Worm (Caenorhabditis elegans) whole organism, young adult: ENCODE data around the gene nhx-3.
"Not testable (repeated sequence)": the region's sequence is repeated elsewhere in the genome, so short reads cannot be mapped to it uniquely, and the experiment has no call there.

Source experiments
- B0019.2 ChIP-seq: fragments of 200-800 bp; sonication (Bioruptor generic); conservative IDR thresholded peaks from 2 replicates; pipeline ENCODE4 v1.3.6; 2022; ENCODE audit warnings: missing genetic modification reagents, missing genetic modification characterization, missing compliant biosample characterization
- B0035.1 ChIP-seq: sonication (generic microtip); optimal IDR thresholded peaks from 2 replicates; lab custom pipeline; 2016; ENCODE audit warnings: missing genetic modification characterization, mild to moderate bottlenecking, missing compliant biosample characterization, missing genotype, missing genetic modification reagents
- B0336.3 ChIP-seq: fragments of 200-800 bp; sonication (Bioruptor generic); IDR thresholded peaks from 2 replicates; pipeline ENCODE4 v1.3.6; 2022; ENCODE audit warnings: missing genetic modification characterization, missing compliant biosample characterization
- C17E4.6 ChIP-seq: fragments of 200-800 bp; sonication (Bioruptor generic); IDR thresholded peaks from 2 replicates; pipeline ENCODE4 v1.3.6; 2022; ENCODE audit warnings: missing genetic modification reagents, missing genetic modification characterization, missing compliant biosample characterization
- D2030.7 ChIP-seq: fragments of 200-800 bp; sonication (Bioruptor generic); IDR thresholded peaks from 2 replicates; pipeline ENCODE4 v1.3.6; 2022; ENCODE audit warnings: missing genetic modification reagents, missing genetic modification characterization, missing compliant biosample characterization
- F39B2.1 ChIP-seq: fragments of 200-800 bp; sonication (Bioruptor generic); IDR thresholded peaks from 2 replicates; pipeline ENCODE4 v1.3.6; 2022; ENCODE audit warnings: missing genetic modification reagents, missing genetic modification characterization, missing compliant biosample characterization
- F52B5.7 ChIP-seq: sonication (generic microtip); optimal IDR thresholded peaks from 2 replicates; lab custom pipeline; 2016; ENCODE audit warnings: mild to moderate bottlenecking, missing genetic modification characterization, missing compliant biosample characterization
- F55B11.4 ChIP-seq: sonication (generic microtip); optimal IDR thresholded peaks from 2 replicates; lab custom pipeline; 2016; ENCODE audit warnings: missing compliant biosample characterization, missing genetic modification characterization, borderline replicate concordance; ENCODE audit not compliant: insufficient read depth
- K11D2.4 ChIP-seq: fragments of 200-800 bp; sonication (Bioruptor generic); IDR thresholded peaks from 2 replicates; pipeline ENCODE4 v1.3.6; 2022; ENCODE audit warnings: missing genetic modification reagents, missing genetic modification characterization, missing compliant biosample characterization
- K12H6.12 ChIP-seq: fragments of 200-800 bp; sonication (Bioruptor generic); optimal IDR thresholded peaks from 2 replicates; lab custom pipeline; 2018; ENCODE audit warnings: mild to moderate bottlenecking, missing genetic modification characterization, missing compliant biosample characterization
- Y53G8AR.9 ChIP-seq: fragments of 200-800 bp; sonication (Bioruptor generic); conservative IDR thresholded peaks from 2 replicates; pipeline ENCODE4 v1.3.6; 2022; ENCODE audit warnings: missing genetic modification reagents, missing genetic modification characterization, missing compliant biosample characterization
- Y56A3A.18 ChIP-seq: fragments of 200-800 bp; sonication (Bioruptor generic); IDR thresholded peaks from 2 replicates; pipeline ENCODE4 v1.3.6; 2022; ENCODE audit warnings: missing genetic modification reagents, missing genetic modification characterization, missing compliant biosample characterization
- Y79H2A.3 ChIP-seq: fragments of 200-800 bp; sonication (Bioruptor generic); conservative IDR thresholded peaks from 2 replicates; pipeline ENCODE4 v1.3.6; 2022; ENCODE audit warnings: missing genetic modification reagents, missing genetic modification characterization, missing compliant biosample characterization
- ama-1 ChIP-seq, 3 experiments: fragments of 150-350 bp in 1 of 3; sonication (generic microtip) in 2 of 3; optimal IDR thresholded peaks; 2 replicates each; lab custom pipeline; 2014 to 2018; ENCODE audit warnings: missing biosample characterization in 2 of 3, missing genetic modification characterization in 2 of 3, missing genetic modification reagents in 2 of 3
- aptf-2 ChIP-seq: fragments of 200-800 bp; sonication (Bioruptor generic); conservative IDR thresholded peaks from 2 replicates; pipeline ENCODE4 v1.3.6; 2022; ENCODE audit warnings: missing genetic modification reagents, missing genetic modification characterization, missing compliant biosample characterization
- attf-3 ChIP-seq: fragments of 200-800 bp; sonication (Bioruptor generic); conservative IDR thresholded peaks from 2 replicates; pipeline ENCODE4 v1.3.6; 2022; ENCODE audit warnings: missing genetic modification reagents, missing genetic modification characterization, missing compliant biosample characterization
- bed-2 ChIP-seq: fragments of 200-800 bp; sonication (Bioruptor generic); IDR thresholded peaks from 2 replicates; pipeline ENCODE4 v1.3.6; 2022; ENCODE audit warnings: missing genetic modification reagents, missing genetic modification characterization, missing compliant biosample characterization
- cebp-1 ChIP-seq, 2 experiments: fragments of 200-800 bp in 1 of 2; sonication (Bioruptor generic) in 1 of 2; sonication (generic microtip) in 1 of 2; IDR thresholded peaks in 1 of 2; optimal IDR thresholded peaks in 1 of 2; 2 replicates each; pipeline versions ENCODE4 v1.3.6 to Lab custom; 2017 to 2022; ENCODE audit warnings: missing compliant biosample characterization in 2 of 2, missing genetic modification characterization in 2 of 2, mild to moderate bottlenecking in 1 of 2, missing genetic modification reagents in 1 of 2, moderate library complexity in 1 of 2
- ceh-100 ChIP-seq: fragments of 200-800 bp; sonication (Bioruptor generic); IDR thresholded peaks from 2 replicates; pipeline ENCODE4 v1.3.6; 2022; ENCODE audit warnings: missing genetic modification reagents, missing genetic modification characterization, missing compliant biosample characterization
- ceh-58 ChIP-seq: fragments of 200-800 bp; sonication (Bioruptor generic); IDR thresholded peaks from 2 replicates; pipeline ENCODE4 v1.3.6; 2022; ENCODE audit warnings: missing genetic modification characterization, missing compliant biosample characterization
- ceh-91 ChIP-seq: fragments of 200-800 bp; sonication (Bioruptor generic); IDR thresholded peaks from 2 replicates; pipeline ENCODE4 v1.3.6; 2022; ENCODE audit warnings: missing genetic modification reagents, missing genetic modification characterization, missing compliant biosample characterization
- die-1 ChIP-seq: sonication (generic microtip); optimal IDR thresholded peaks from 2 replicates; lab custom pipeline; 2016; ENCODE audit warnings: missing genotype, mild to moderate bottlenecking, missing genetic modification characterization, missing compliant biosample characterization
- dpff-1 ChIP-seq: sonication (generic microtip); optimal IDR thresholded peaks from 2 replicates; lab custom pipeline; 2017; ENCODE audit warnings: mild to moderate bottlenecking, missing genetic modification characterization, missing compliant biosample characterization
- egl-18 ChIP-seq: fragments of 200-800 bp; sonication (Bioruptor generic); IDR thresholded peaks from 2 replicates; pipeline ENCODE4 v1.3.6; 2022; ENCODE audit warnings: missing genetic modification reagents, missing genetic modification characterization, missing compliant biosample characterization
- him-1 ChIP-seq: sonication (generic microtip); optimal IDR thresholded peaks from 2 replicates; lab custom pipeline; 2016; ENCODE audit warnings: missing genotype, missing genetic modification reagents, missing genetic modification characterization, missing compliant biosample characterization
- hlh-12 ChIP-seq: sonication (generic microtip); optimal IDR thresholded peaks from 2 replicates; lab custom pipeline; 2016; ENCODE audit warnings: missing genetic modification characterization, missing compliant biosample characterization
- hsf-1 ChIP-seq: fragments of 200-800 bp; sonication (Bioruptor generic); IDR thresholded peaks from 2 replicates; pipeline ENCODE4 v1.3.6; 2022; ENCODE audit warnings: missing genetic modification reagents, missing genetic modification characterization, missing compliant biosample characterization
- lag-1 ChIP-seq: fragments of 200-800 bp; sonication (Bioruptor generic); IDR thresholded peaks from 2 replicates; pipeline ENCODE4 v1.3.6; 2022; ENCODE audit warnings: missing genetic modification reagents, missing genetic modification characterization, missing compliant biosample characterization
- lin-54 ChIP-seq: fragments of 200-800 bp; sonication (Bioruptor generic); optimal IDR thresholded peaks from 2 replicates; lab custom pipeline; 2018; ENCODE audit warnings: mild to moderate bottlenecking, missing genetic modification characterization, missing compliant biosample characterization
- lsl-1 ChIP-seq: fragments of 200-800 bp; sonication (Bioruptor generic); optimal IDR thresholded peaks from 2 replicates; lab custom pipeline; 2018; ENCODE audit warnings: mild to moderate bottlenecking, missing genetic modification characterization, moderate library complexity, missing compliant biosample characterization
- lsy-27 ChIP-seq: sonication (generic microtip); optimal IDR thresholded peaks from 2 replicates; lab custom pipeline; 2017; ENCODE audit warnings: missing genetic modification characterization, mild to moderate bottlenecking, missing compliant biosample characterization, antibody characterized with exemption, missing genotype, borderline replicate concordance; ENCODE audit not compliant: insufficient read depth
- madf-3 ChIP-seq: fragments of 200-800 bp; sonication (Bioruptor generic); IDR thresholded peaks from 2 replicates; pipeline ENCODE4 v1.3.6; 2022; ENCODE audit warnings: missing genetic modification reagents, missing genetic modification characterization, missing compliant biosample characterization
- madf-6 ChIP-seq: fragments of 200-800 bp; sonication (Bioruptor generic); IDR thresholded peaks from 2 replicates; pipeline ENCODE4 v1.3.6; 2022; ENCODE audit warnings: missing genetic modification reagents, missing genetic modification characterization, missing compliant biosample characterization
- mcd-1 ChIP-seq: fragments of 200-800 bp; sonication (Bioruptor generic); IDR thresholded peaks from 2 replicates; pipeline ENCODE4 v1.3.6; 2022; ENCODE audit warnings: missing genetic modification reagents, missing genetic modification characterization, missing compliant biosample characterization
- nhr-120 ChIP-seq: fragments of 200-800 bp; sonication (Bioruptor generic); IDR thresholded peaks from 2 replicates; pipeline ENCODE4 v1.3.6; 2022; ENCODE audit warnings: missing genetic modification characterization, missing compliant biosample characterization
- nhr-90 ChIP-seq: sonication (generic microtip); optimal IDR thresholded peaks from 2 replicates; lab custom pipeline; 2016; ENCODE audit warnings: missing genotype, mild to moderate bottlenecking, missing genetic modification characterization, missing compliant biosample characterization
- pbrm-1 ChIP-seq: fragments of 200-800 bp; sonication (Bioruptor generic); IDR thresholded peaks from 2 replicates; pipeline ENCODE4 v1.3.6; 2022; ENCODE audit warnings: missing genetic modification reagents, missing genetic modification characterization, missing compliant biosample characterization
- rcor-1 ChIP-seq: fragments of 200-800 bp; sonication (Bioruptor generic); IDR thresholded peaks from 2 replicates; pipeline ENCODE4 v1.3.6; 2022; ENCODE audit warnings: missing genetic modification reagents, missing genetic modification characterization, missing compliant biosample characterization
- rec-8 ChIP-seq, 2 experiments: sonication (generic microtip); optimal IDR thresholded peaks; 2 replicates each; lab custom pipeline; 2016; ENCODE audit warnings: mild to moderate bottlenecking in 2 of 2, missing genetic modification characterization in 2 of 2, missing genetic modification reagents in 2 of 2, missing genotype in 2 of 2, missing biosample characterization in 1 of 2, missing compliant biosample characterization in 1 of 2, moderate library complexity in 1 of 2
- somi-1 ChIP-seq: fragments of 200-800 bp; sonication (Bioruptor generic); optimal IDR thresholded peaks from 2 replicates; lab custom pipeline; 2018; ENCODE audit warnings: mild to moderate bottlenecking, missing genetic modification characterization, missing compliant biosample characterization
- ztf-18 ChIP-seq: sonication (generic microtip); optimal IDR thresholded peaks from 2 replicates; lab custom pipeline; 2016; ENCODE audit warnings: missing genotype, mild to moderate bottlenecking, missing genetic modification characterization, missing compliant biosample characterization
- ztf-25 ChIP-seq: fragments of 200-800 bp; sonication (Bioruptor generic); IDR thresholded peaks from 2 replicates; pipeline ENCODE4 v1.3.6; 2022; ENCODE audit warnings: missing genetic modification reagents, missing genetic modification characterization, missing compliant biosample characterization
- ztf-3 ChIP-seq: fragments of 200-800 bp; sonication (Bioruptor generic); optimal IDR thresholded peaks from 2 replicates; lab custom pipeline; 2018; ENCODE audit warnings: mild to moderate bottlenecking, missing genetic modification characterization, missing compliant biosample characterization
- ztf-6 ChIP-seq: fragments of 200-800 bp; sonication (Bioruptor generic); IDR thresholded peaks from 2 replicates; pipeline ENCODE4 v1.3.6; 2022; ENCODE audit warnings: missing genetic modification reagents, missing genetic modification characterization, missing compliant biosample characterization

The nhx-3 gene

ce11 chrV:7553873-7554362 is 8.6 kb upstream of the nhx-3 start, which contains the start of gene ttr-10:
TSS of gene ttr-10 (minus strand) at chrV:7553923.
- TF ChIP-seq somi-1 (GFP tag; lab: Kevin White, UChicago): no peak
- TF ChIP-seq dpff-1 (tag; lab: Kevin White, UChicago): no peak
- TF ChIP-seq nhr-90 (tag; lab: Kevin White, UChicago): no peak
- TF ChIP-seq D2030.7: no peak
- TF ChIP-seq hlh-12 (tag; lab: Kevin White, UChicago): no peak
- TF ChIP-seq lin-54 (GFP tag; lab: Kevin White, UChicago): no peak
- TF ChIP-seq B0336.3 (GFP tag; lab: Robert Waterston, UW): no peak
- no peak for TF ChIP-seq C17E4.6 (GFP tag; lab: Robert Waterston, UW)
- no peak for TF ChIP-seq ztf-3 (GFP tag; lab: Kevin White, UChicago)
- TF ChIP-seq egl-18 (GFP tag; lab: Robert Waterston, UW): no peak

- TF ChIP-seq rec-8 (tag; optimal IDR thresholded peaks at IDR 0.05; lab: Kevin White, UChicago) (no peak), K11D2.4 (GFP tag; lab: Robert Waterston, UW) (no peak), B0035.1 (tag; lab: Kevin White, UChicago) (no peak), lsy-27 (tag; lab: Kevin White, UChicago) (no peak), ztf-18 (tag; lab: Kevin White, UChicago) (no peak), K12H6.12 (tag; lab: Kevin White, UChicago) (no peak), rcor-1 (GFP tag; lab: Robert Waterston, UW) (no peak), lag-1 (GFP tag; lab: Robert Waterston, UW) (no peak), hsf-1 (GFP tag; lab: Robert Waterston, UW) (no peak), ztf-6 (no peak), F55B11.4 (no peak), ama-1 (optimal IDR thresholded peaks at IDR 0.05; lab: Kevin White, UChicago) (no peak), ama-1 (GFP tag; optimal IDR thresholded peaks at IDR 0.05; lab: Kevin White, UChicago) (no peak), Y79H2A.3 (GFP tag; lab: Robert Waterston, UW) (no peak), lsl-1 (GFP tag; lab: Kevin White, UChicago) (no peak), madf-6 (GFP tag; lab: Robert Waterston, UW) (no peak), Y53G8AR.9 (GFP tag; lab: Robert Waterston, UW) (no peak), him-1 (no peak), attf-3 (GFP tag; lab: Robert Waterston, UW) (no peak), ztf-3 (GFP tag; lab: Kevin White, UChicago) (no peak)
These were observed 6.5 kb upstream of the nhx-3 start, which contains the start of gene F19F10.3 for ce11 chrV:7551821-7552220. TSS of gene F19F10.3 (plus strand) at chrV:7552121.

- TF ChIP-seq F39B2.1 (0 out of 2 replicates have a peak, but pooled peaks have one; percentile 38), mcd-1 (GFP tag; lab: Robert Waterston, UW) (peak; percentile 67), pbrm-1 (GFP tag; lab: Robert Waterston, UW) (peak; percentile 69), madf-3 (GFP tag; lab: Robert Waterston, UW) (peak; percentile 63; the same call in 1 of the 2 replicates), die-1 (tag; lab: Kevin White, UChicago) (peak; percentile 59), cebp-1 (GFP tag; IDR thresholded peaks at IDR 0.05; lab: Robert Waterston, UW) (peak; percentile 36; the same call in 1 of the 2 replicates), B0019.2 (GFP tag; lab: Robert Waterston, UW) (peak; percentile 53; the same call in 1 of the 2 replicates), ceh-58 (GFP tag; lab: Robert Waterston, UW) (peak; percentile 81; the same call in 1 of the 2 replicates), nhr-120 (GFP tag; lab: Robert Waterston, UW) (peak; percentile 72; the same call in 1 of the 2 replicates), F52B5.7 (peak; percentile 50), hsf-1 (GFP tag; lab: Robert Waterston, UW) (peak; percentile 87), ceh-100 (GFP tag; lab: Robert Waterston, UW) (peak; percentile 27; the same call in 1 of the 2 replicates), Y56A3A.18 (GFP tag; lab: Robert Waterston, UW) (peak; percentile 91), D2030.7 (peak; percentile 87), bed-2 (GFP tag; lab: Robert Waterston, UW) (peak; percentile 66; the same call in 1 of the 2 replicates), nhr-90 (tag; lab: Kevin White, UChicago) (peak; percentile 58), aptf-2 (peak; percentile 78), ceh-91 (GFP tag; lab: Robert Waterston, UW) (peak; percentile 47; the same call in 1 of the 2 replicates), ztf-25 (peak; percentile 74; the same call in 1 of the 2 replicates)
- not testable (repeated sequence) for TF ChIP-seq cebp-1 (tag; optimal IDR thresholded peaks at IDR 0.05; lab: Kevin White, UChicago)
These were observed 3.2 kb upstream of the nhx-3 start for ce11 chrV:7548499-7548898.
